Worm (Caenorhabditis elegans): ENCODE data around the gene F54D8.6.

The F54D8.6 gene

ce11 chrIII:5092345-5092744, 10.4 kb upstream of the F54D8.6 start:
- no peak for TF ChIP-seq unc-62 (GFP tag; optimal IDR thresholded peaks at IDR 0.05)

- TF ChIP-seq unc-62 (GFP tag; optimal IDR thresholded peaks at IDR 0.05), result no peak
Measured at ce11 chrIII:5094506-5094905, 8.3 kb upstream of the F54D8.6 start, which contains the start of gene F54D8.10. TSS of gene F54D8.10 (plus strand) at chrIII:5094806.

- TF ChIP-seq unc-62 (GFP tag; optimal IDR thresholded peaks at IDR 0.05), result no peak
Measured at ce11 chrIII:5096741-5097140, 6.0 kb upstream of the F54D8.6 start.

- TF ChIP-seq unc-62 (GFP tag; optimal IDR thresholded peaks at IDR 0.05), result no peak
Measured at ce11 chrIII:5098740-5099276, 4.0 kb upstream of the F54D8.6 start.

- no peak for TF ChIP-seq unc-62 (GFP tag; optimal IDR thresholded peaks at IDR 0.05)
Measured at ce11 chrIII:5099500-5099899, 3.3 kb upstream of the F54D8.6 start.

ce11 chrIII:5105485-5105884, 2.7 kb downstream of the F54D8.6 start:
- no peak for TF ChIP-seq unc-62 (GFP tag; optimal IDR thresholded peaks at IDR 0.05)

- no peak for TF ChIP-seq unc-62 (GFP tag; optimal IDR thresholded peaks at IDR 0.05)
Measured at ce11 chrIII:5106893-5107471, 4.2 kb downstream of the F54D8.6 start, which contains the start of gene dpy-17. TSS of gene dpy-17 (plus strand) at chrIII:5107330.

- no peak for TF ChIP-seq unc-62 (GFP tag; optimal IDR thresholded peaks at IDR 0.05)
Measured at ce11 chrIII:5107959-5108358, 5.2 kb downstream of the F54D8.6 start.

- no peak for TF ChIP-seq unc-62 (GFP tag; optimal IDR thresholded peaks at IDR 0.05)
Measured at ce11 chrIII:5108746-5109145, 6.0 kb downstream of the F54D8.6 start.

ce11 chrIII:5109401-5109800, 6.6 kb downstream of the F54D8.6 start, which contains the start of gene sax-2:
TSS of gene sax-2 (plus strand) at chrIII:5109701.
- no peak for TF ChIP-seq unc-62 (GFP tag; optimal IDR thresholded peaks at IDR 0.05)

ce11 chrIII:5112399-5112798, 9.6 kb downstream of the F54D8.6 start:
- no peak for TF ChIP-seq unc-62 (GFP tag; optimal IDR thresholded peaks at IDR 0.05)

ce11 chrIII:5112998-5113397, 10.2 kb downstream of the F54D8.6 start:
- no peak for TF ChIP-seq unc-62 (GFP tag; optimal IDR thresholded peaks at IDR 0.05)

- TF ChIP-seq unc-62 (GFP tag; optimal IDR thresholded peaks at IDR 0.05), result no peak
Measured at ce11 chrIII:5119063-5119462, 16.3 kb downstream of the F54D8.6 start.

- TF ChIP-seq unc-62 (GFP tag; optimal IDR thresholded peaks at IDR 0.05), result no peak
Measured at ce11 chrIII:5120593-5120992, 17.8 kb downstream of the F54D8.6 start.

ce11 chrIII:5124385-5124784, 21.6 kb downstream of the F54D8.6 start:
- TF ChIP-seq unc-62 (GFP tag; optimal IDR thresholded peaks at IDR 0.05), result no peak

- TF ChIP-seq unc-62 (GFP tag; optimal IDR thresholded peaks at IDR 0.05), result no peak
Measured at ce11 chrIII:5125759-5126158, 23.0 kb downstream of the F54D8.6 start.

- TF ChIP-seq unc-62 (GFP tag; optimal IDR thresholded peaks at IDR 0.05), result no peak
Measured at ce11 chrIII:5126988-5127387, 24.2 kb downstream of the F54D8.6 start.

ce11 chrIII:5129261-5129660, 26.5 kb downstream of the F54D8.6 start:
- no peak for TF ChIP-seq unc-62 (GFP tag; optimal IDR thresholded peaks at IDR 0.05)
